Worm (Caenorhabditis elegans) whole organism, young adult: ENCODE results near the gene srg-47.

Source experiments
- B0336.3 ChIP-seq: fragments of 200-800 bp; sonication (Bioruptor generic); IDR thresholded peaks from 2 replicates; pipeline ENCODE4 v1.3.6; 2022; ENCODE audit warnings: missing genetic modification characterization, missing compliant biosample characterization
- F10E7.11 ChIP-seq: sonication (generic microtip); optimal IDR thresholded peaks from 2 replicates; lab custom pipeline; 2017; ENCODE audit warnings: mild to moderate bottlenecking, missing genetic modification characterization, moderate library complexity, missing compliant biosample characterization
- F52B5.7 ChIP-seq: sonication (generic microtip); optimal IDR thresholded peaks from 2 replicates; lab custom pipeline; 2016; ENCODE audit warnings: mild to moderate bottlenecking, missing genetic modification characterization, missing compliant biosample characterization
- Y95B8A.8 ChIP-seq: fragments of 200-800 bp; sonication (Bioruptor generic); IDR thresholded peaks from 2 replicates; pipeline ENCODE4 v1.3.6; 2022; ENCODE audit warnings: missing genetic modification reagents, missing genetic modification characterization, missing compliant biosample characterization
- athp-1 ChIP-seq: sonication (generic microtip); optimal IDR thresholded peaks from 2 replicates; lab custom pipeline; 2017; ENCODE audit warnings: mild to moderate bottlenecking, missing genetic modification characterization, missing compliant biosample characterization
- nfya-1 ChIP-seq: sonication (generic microtip); optimal IDR thresholded peaks from 2 replicates; lab custom pipeline; 2017; ENCODE audit warnings: antibody characterized with exemption, missing compliant biosample characterization, missing genetic modification characterization, borderline replicate concordance; ENCODE audit not compliant: insufficient read depth
- nfya-2 ChIP-seq: fragments of 200-800 bp; sonication (Bioruptor generic); IDR thresholded peaks from 2 replicates; pipeline ENCODE4 v1.3.6; 2022; ENCODE audit warnings: missing genetic modification reagents, missing genetic modification characterization, missing compliant biosample characterization
- nhr-120 ChIP-seq: fragments of 200-800 bp; sonication (Bioruptor generic); IDR thresholded peaks from 2 replicates; pipeline ENCODE4 v1.3.6; 2022; ENCODE audit warnings: missing genetic modification characterization, missing compliant biosample characterization
- nhr-90 ChIP-seq: sonication (generic microtip); optimal IDR thresholded peaks from 2 replicates; lab custom pipeline; 2016; ENCODE audit warnings: missing genotype, mild to moderate bottlenecking, missing genetic modification characterization, missing compliant biosample characterization
- pbrm-1 ChIP-seq: fragments of 200-800 bp; sonication (Bioruptor generic); IDR thresholded peaks from 2 replicates; pipeline ENCODE4 v1.3.6; 2022; ENCODE audit warnings: missing genetic modification reagents, missing genetic modification characterization, missing compliant biosample characterization
- pha-4 ChIP-seq: fragments of 150-350 bp; sonication (generic microtip); optimal IDR thresholded peaks from 2 replicates; lab custom pipeline; 2014; ENCODE audit warnings: missing biosample characterization, missing genetic modification reagents, missing genetic modification characterization
- tlf-1 ChIP-seq: fragments of 200-800 bp; sonication (Bioruptor generic); optimal IDR thresholded peaks from 2 replicates; lab custom pipeline; 2018; ENCODE audit warnings: mild to moderate bottlenecking, missing genetic modification characterization, missing compliant biosample characterization
- ztf-3 ChIP-seq: fragments of 200-800 bp; sonication (Bioruptor generic); optimal IDR thresholded peaks from 2 replicates; lab custom pipeline; 2018; ENCODE audit warnings: mild to moderate bottlenecking, missing genetic modification characterization, missing compliant biosample characterization

DNA sequence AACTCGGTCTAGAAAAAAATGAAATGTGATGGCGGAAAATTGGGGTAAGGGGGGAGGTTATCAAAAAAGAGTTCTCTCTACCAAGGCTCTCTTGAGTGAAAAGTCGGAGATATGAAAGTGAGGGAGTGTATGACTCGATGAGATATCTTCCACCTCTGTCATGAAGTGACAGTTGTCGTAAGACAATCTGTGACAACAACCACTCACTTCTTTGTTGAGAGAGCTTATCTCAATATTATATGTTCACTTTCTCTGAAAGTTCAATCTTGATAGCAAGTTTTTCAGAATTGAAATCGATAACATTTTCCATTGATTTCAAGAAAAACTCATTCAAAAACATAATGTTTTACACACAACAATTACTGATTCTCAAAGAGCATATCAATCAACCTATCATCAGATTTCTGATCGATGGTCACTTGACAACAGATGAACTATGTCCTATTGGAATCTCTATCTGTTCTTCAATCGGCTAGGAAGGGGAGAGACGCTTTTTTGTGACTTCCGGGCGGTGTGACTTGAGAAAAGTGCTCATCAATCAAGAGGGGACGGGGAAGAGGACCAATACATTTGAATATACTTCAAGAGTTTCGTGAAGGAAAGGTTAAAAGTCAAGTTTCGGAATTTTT, 20.8 kb upstream of the srg-47 start:
- TF ChIP-seq nfya-1 (tag; lab: Kevin White, UChicago) (no peak), pha-4 (tag; lab: Kevin White, UChicago) (no peak), nhr-90 (tag; lab: Kevin White, UChicago) (no peak), tlf-1 (GFP tag; lab: Kevin White, UChicago) (no peak), athp-1 (no peak), Y95B8A.8 (no peak), F52B5.7 (tag; lab: Kevin White, UChicago) (no peak), F10E7.11 (tag; lab: Kevin White, UChicago) (no peak), ztf-3 (GFP tag; lab: Kevin White, UChicago) (no peak), pbrm-1 (no peak), nfya-2 (GFP tag; lab: Robert Waterston, UW) (no peak), B0336.3 (no peak), nhr-120 (GFP tag; lab: Robert Waterston, UW) (no peak)
